Fruit fly (Drosophila melanogaster) whole organism, embryonic: ENCODE measurements around the gene CG14220.

ENCODE experiments used
- CG11560 ChIP-seq: fragments of 200-800 bp; sonication (Bioruptor generic); IDR thresholded peaks from 3 replicates; pipeline ENCODE4 v1.3.6; 2022; ENCODE audit warnings: missing biosample characterization, missing genetic modification characterization
- CG1602 ChIP-seq: fragments of 200-800 bp; sonication (Bioruptor generic); optimal IDR thresholded peaks from 3 replicates; lab custom pipeline; 2016; ENCODE audit warnings: missing biosample characterization, missing genetic modification characterization
- CG8359 ChIP-seq: fragments of 200-800 bp; sonication (Bioruptor generic); optimal IDR thresholded peaks from 2 replicates; lab custom pipeline; 2017; ENCODE audit warnings: missing biosample characterization, mild to moderate bottlenecking, missing genetic modification characterization, borderline replicate concordance
- MBD-R2 ChIP-seq: fragments of 200-800 bp; sonication (Bioruptor generic); IDR thresholded peaks from 2 replicates; pipeline ENCODE4 v1.3.6; 2022; ENCODE audit warnings: missing biosample characterization, missing genetic modification characterization
- Scr ChIP-seq: fragments of 200-800 bp; sonication (Bioruptor generic); IDR thresholded peaks from 2 replicates; pipeline ENCODE4 v1.3.6; 2022; ENCODE audit warnings: missing biosample characterization, missing genetic modification characterization; ENCODE audit not compliant: partially characterized antibody
- ase ChIP-seq: fragments of 200-800 bp; sonication (Bioruptor generic); IDR thresholded peaks from 3 replicates; pipeline ENCODE4 v1.3.6; 2022; ENCODE audit warnings: missing biosample characterization, missing genetic modification characterization
- bbx ChIP-seq: fragments of 200-800 bp; sonication (Bioruptor generic); IDR thresholded peaks from 2 replicates; pipeline ENCODE4 v1.3.6; 2022; ENCODE audit warnings: missing biosample characterization, missing genetic modification characterization; ENCODE audit not compliant: partially characterized antibody
- gce ChIP-seq: fragments of 200-800 bp; sonication (Bioruptor generic); IDR thresholded peaks from 3 replicates; pipeline ENCODE4 v1.3.6; 2022; ENCODE audit warnings: missing biosample characterization, missing genetic modification characterization
- salm ChIP-seq: fragments of 200-800 bp; sonication (Bioruptor generic); optimal IDR thresholded peaks from 2 replicates; lab custom pipeline; 2018; ENCODE audit warnings: missing biosample characterization, mild to moderate bottlenecking, missing genetic modification characterization
- sima ChIP-seq: fragments of 200-800 bp; sonication (Bioruptor generic); optimal IDR thresholded peaks from 2 replicates; lab custom pipeline; 2016; ENCODE audit warnings: missing biosample characterization, missing genetic modification characterization
- wor ChIP-seq: fragments of 200-800 bp; sonication (Bioruptor generic); IDR thresholded peaks from 2 replicates; pipeline ENCODE4 v1.3.6; 2022; ENCODE audit warnings: missing biosample characterization, missing genetic modification characterization

- no peak for TF ChIP-seq bbx (GFP tag; lab: Robert Waterston, UW)
- TF ChIP-seq Scr (GFP tag; lab: Robert Waterston, UW): no peak
- no peak for TF ChIP-seq CG1602 (GFP tag; lab: Kevin White, UChicago)
- TF ChIP-seq CG11560 (tag; lab: Robert Waterston, UW): no peak
- no peak for TF ChIP-seq ase (GFP tag; lab: Robert Waterston, UW)
- no peak; the same call in 1 of the 2 replicates for TF ChIP-seq MBD-R2
- TF ChIP-seq CG8359 (GFP tag; lab: Kevin White, UChicago): no peak
- no peak for TF ChIP-seq gce (GFP tag; lab: Robert Waterston, UW)
- no peak for TF ChIP-seq salm (tag; lab: Kevin White, UChicago)
- no peak for TF ChIP-seq wor (GFP tag; lab: Robert Waterston, UW)
- TF ChIP-seq sima (GFP tag; lab: Kevin White, UChicago): no peak
Observed at dm6 chrX:19637434-19638327, 36.0 kb upstream of the CG14220 start.
